Fruit fly (Drosophila melanogaster) whole organism, prepupa: Measurements from ENCODE around the gene CG11374.

ENCODE experiments used
- CG10631 ChIP-seq: fragments of 200-800 bp; sonication (Bioruptor generic); optimal IDR thresholded peaks from 2 replicates; lab custom pipeline; 2016; ENCODE audit warnings: missing biosample characterization, missing genetic modification characterization
- CG10669 ChIP-seq: fragments of 200-800 bp; sonication (Bioruptor generic); optimal IDR thresholded peaks from 3 replicates; lab custom pipeline; 2018; ENCODE audit warnings: missing biosample characterization, mild to moderate bottlenecking, missing genetic modification characterization, moderate library complexity
- CG1621 ChIP-seq: fragments of 200-800 bp; sonication (Bioruptor generic); optimal IDR thresholded peaks from 3 replicates; lab custom pipeline; 2018; ENCODE audit warnings: missing biosample characterization, mild to moderate bottlenecking, missing genetic modification characterization
- CG16779 ChIP-seq: fragments of 200-800 bp; sonication (Bioruptor generic); optimal IDR thresholded peaks from 3 replicates; lab custom pipeline; 2017; ENCODE audit warnings: missing biosample characterization, mild to moderate bottlenecking, missing genetic modification characterization
- CG31627 ChIP-seq: fragments of 200-800 bp; sonication (Bioruptor generic); optimal IDR thresholded peaks from 3 replicates; lab custom pipeline; 2016; ENCODE audit warnings: missing biosample characterization, missing genetic modification characterization
- CG32006 ChIP-seq: fragments of 200-800 bp; sonication (Bioruptor generic); optimal IDR thresholded peaks from 3 replicates; lab custom pipeline; 2017; ENCODE audit warnings: missing biosample characterization, mild to moderate bottlenecking, missing genetic modification characterization
- CG3919 ChIP-seq: fragments of 200-800 bp; sonication (Bioruptor generic); optimal IDR thresholded peaks from 3 replicates; lab custom pipeline; 2016; ENCODE audit warnings: missing biosample characterization, missing genetic modification characterization
- CG6276 ChIP-seq: fragments of 200-800 bp; sonication (Bioruptor generic); optimal IDR thresholded peaks from 2 replicates; lab custom pipeline; 2017; ENCODE audit warnings: missing biosample characterization, mild to moderate bottlenecking, missing genetic modification characterization
- CG6808 ChIP-seq: fragments of 200-800 bp; sonication (Bioruptor generic); optimal IDR thresholded peaks from 3 replicates; lab custom pipeline; 2017; ENCODE audit warnings: missing biosample characterization, missing genetic modification characterization, mild to moderate bottlenecking, moderate library complexity, missing genetic modification reagents
- CG8319 ChIP-seq: fragments of 200-800 bp; sonication (Bioruptor generic); optimal IDR thresholded peaks from 3 replicates; lab custom pipeline; 2016; ENCODE audit warnings: missing biosample characterization, missing genetic modification characterization
- Eip75B ChIP-seq: fragments of 200-800 bp; sonication (Bioruptor generic); optimal IDR thresholded peaks from 3 replicates; lab custom pipeline; 2016; ENCODE audit warnings: missing biosample characterization, missing genetic modification characterization
- Eip78C ChIP-seq: fragments of 200-800 bp; sonication (Bioruptor generic); peaks from one replicate; lab custom pipeline; 2016; ENCODE audit warnings: missing biosample characterization, missing genetic modification characterization
- Gug ChIP-seq: fragments of 200-800 bp; sonication (Bioruptor generic); IDR thresholded peaks from 2 replicates; pipeline ENCODE4 v1.3.6; 2022; ENCODE audit warnings: missing biosample characterization, missing genetic modification characterization
- Hr39 ChIP-seq: fragments of 200-800 bp; sonication (Bioruptor generic); optimal IDR thresholded peaks from 2 replicates; lab custom pipeline; 2016; ENCODE audit warnings: missing biosample characterization, missing genetic modification characterization
- Lpt ChIP-seq: fragments of 200-800 bp; sonication (Bioruptor generic); optimal IDR thresholded peaks from 3 replicates; lab custom pipeline; 2016; ENCODE audit warnings: missing biosample characterization, missing genetic modification characterization
- Smox ChIP-seq: fragments of 200-800 bp; sonication (Bioruptor generic); optimal IDR thresholded peaks from 3 replicates; lab custom pipeline; 2016; ENCODE audit warnings: missing biosample characterization, missing genetic modification characterization
- Sox102F ChIP-seq: fragments of 200-800 bp; sonication (Bioruptor generic); optimal IDR thresholded peaks from 2 replicates; lab custom pipeline; 2016; ENCODE audit warnings: missing biosample characterization, mild to moderate bottlenecking, missing genetic modification characterization
- fkh ChIP-seq: fragments of 200-800 bp; sonication (Bioruptor generic); optimal IDR thresholded peaks from 3 replicates; lab custom pipeline; 2017; ENCODE audit warnings: missing biosample characterization, mild to moderate bottlenecking, missing genetic modification characterization, moderate library complexity
- spab ChIP-seq: fragments of 200-800 bp; sonication (Bioruptor generic); optimal IDR thresholded peaks from 2 replicates; lab custom pipeline; 2017; ENCODE audit warnings: missing biosample characterization, mild to moderate bottlenecking, missing genetic modification characterization, missing genetic modification reagents
- svp ChIP-seq: fragments of 200-800 bp; sonication (Bioruptor generic); peaks from one replicate; lab custom pipeline; 2016; ENCODE audit warnings: missing biosample characterization, missing genetic modification characterization
- vri ChIP-seq: fragments of 200-800 bp; sonication (Bioruptor generic); optimal IDR thresholded peaks from 3 replicates; lab custom pipeline; 2016; ENCODE audit warnings: missing biosample characterization, mild to moderate bottlenecking, missing genetic modification characterization

Gene CG11374

dm6 chr2L:122167-123006 lies 46.2 kb downstream of the CG11374 start:
- TF ChIP-seq Eip78C (peak; percentile 68), spab (GFP tag; lab: Kevin White, UChicago) (no peak)

dm6 chr2L:123007-123327 lies 46.8 kb downstream of the CG11374 start:
- TF ChIP-seq Eip75B (GFP tag; lab: Kevin White, UChicago) = no peak
- no peak for TF ChIP-seq CG31627 (GFP tag; lab: Kevin White, UChicago)
- no peak for TF ChIP-seq CG6808 (GFP tag; lab: Kevin White, UChicago)
- TF ChIP-seq CG8319 = no peak
- no peak for TF ChIP-seq CG32006
- TF ChIP-seq CG6276 (GFP tag; lab: Kevin White, UChicago) = no peak
- TF ChIP-seq CG16779 (tag; lab: Kevin White, UChicago) = no peak
- no peak for TF ChIP-seq Gug (GFP tag; lab: Robert Waterston, UW)
- no peak for TF ChIP-seq CG10631 (GFP tag; lab: Kevin White, UChicago)
- TF ChIP-seq Smox = no peak
- TF ChIP-seq vri (GFP tag; lab: Kevin White, UChicago) = no peak
- TF ChIP-seq CG10669 (GFP tag; lab: Kevin White, UChicago) = no peak
- TF ChIP-seq Eip78C = no peak
- no peak for TF ChIP-seq Sox102F
- TF ChIP-seq Lpt (GFP tag; lab: Kevin White, UChicago) = no peak
- TF ChIP-seq CG1621 (tag; lab: Kevin White, UChicago) = no peak

- TF ChIP-seq Eip78C = peak; percentile 60
- TF ChIP-seq CG3919 (GFP tag; lab: Kevin White, UChicago) = no peak
- TF ChIP-seq svp (GFP tag; lab: Kevin White, UChicago) = peak; percentile 91
- peak; percentile 7 for TF ChIP-seq fkh
- TF ChIP-seq Hr39 (GFP tag; lab: Kevin White, UChicago) = no peak
- TF ChIP-seq vri (GFP tag; lab: Kevin White, UChicago) = peak; percentile 20
- TF ChIP-seq CG6276 (GFP tag; lab: Kevin White, UChicago) = peak; percentile 41
Measured at dm6 chr2L:125364-126252, 49.5 kb downstream of the CG11374 start.
